Fruit fly (Drosophila melanogaster) whole organism, adult: Measurements from ENCODE around the gene Akr1B.

Experiments used
- CG12768 ChIP-seq: fragments of 200-800 bp; sonication (Bioruptor generic); optimal IDR thresholded peaks from 2 replicates; lab custom pipeline; 2017; ENCODE audit warnings: missing biosample characterization, missing genetic modification characterization, mild to moderate bottlenecking, moderate library complexity, missing genetic modification reagents
- CG7045 ChIP-seq: fragments of 200-800 bp; sonication (Bioruptor generic); optimal IDR thresholded peaks from 2 replicates; lab custom pipeline; 2017; ENCODE audit warnings: missing biosample characterization, mild to moderate bottlenecking, missing genetic modification characterization
- CG7101 ChIP-seq: fragments of 200-800 bp; sonication (Bioruptor generic); optimal IDR thresholded peaks from 2 replicates; lab custom pipeline; 2018; ENCODE audit warnings: missing biosample characterization, mild to moderate bottlenecking, missing genetic modification characterization, moderate library complexity
- cnc ChIP-seq, 2 experiments: fragments of >200 bp; optimal IDR thresholded peaks; 2 replicates each; lab custom pipeline; 2017
- kay ChIP-seq: fragments of 200-800 bp; sonication (Bioruptor generic); peaks from one replicate; lab custom pipeline; 2016; ENCODE audit warnings: missing biosample characterization, missing genetic modification characterization, borderline replicate concordance

dm6 chr3L:11587720-11588580, 36.2 kb downstream of the Akr1B start, which contains the start of gene rt:
- TF ChIP-seq kay (GFP tag; lab: Kevin White, UChicago) (no peak), CG7101 (tag; lab: Kevin White, UChicago) (no peak), CG12768 (no peak), CG7045 (GFP tag; lab: Kevin White, UChicago) (peak; percentile 31), cnc (optimal IDR thresholded peaks at IDR 0.05; lab: Kevin White, UChicago) (no peak)
